Fruit fly (Drosophila melanogaster): ENCODE results near the gene CG45049.

DNA sequence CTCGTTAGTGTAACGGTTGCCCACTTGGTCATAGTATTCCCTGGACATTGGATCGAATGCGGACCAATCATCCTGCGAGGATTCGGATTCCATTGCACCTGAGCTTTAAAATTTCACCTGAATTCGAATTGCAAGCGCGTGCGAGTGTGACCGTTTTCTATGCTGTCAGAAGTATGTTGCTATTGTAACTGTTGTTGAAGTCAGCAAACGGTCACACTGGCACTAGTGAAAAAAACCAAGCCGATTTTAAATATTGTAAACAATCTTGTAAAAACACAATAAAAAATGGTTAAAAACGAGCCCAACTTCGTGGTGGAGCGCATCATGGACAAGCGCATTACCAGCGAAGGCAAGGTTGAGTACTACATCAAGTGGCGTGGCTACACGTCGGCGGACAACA lies 18.7 kb downstream of the CG45049 start, which contains the start of the genes vret and HP1c:
- TF ChIP-seq h (optimal IDR thresholded peaks at IDR 0.05), result no peak
- no peak for TF ChIP-seq psq (optimal IDR thresholded peaks at IDR 0.05)
- no peak for TF ChIP-seq Myc (optimal IDR thresholded peaks at IDR 0.05)
- TF ChIP-seq insv (optimal IDR thresholded peaks at IDR 0.05), result no peak
- TF ChIP-seq Sin3A (optimal IDR thresholded peaks at IDR 0.05), result no peak
